Worm (Caenorhabditis elegans) whole organism, mixed stage, embryonic: ENCODE results near the gene fbxb-35.
"Not testable (repeated sequence)": the region's sequence is repeated elsewhere in the genome, so short reads cannot be mapped to it uniquely, and the experiment has no call there.

Experiments
- M03D4.4 ChIP-seq: sonication (generic microtip); optimal IDR thresholded peaks from 2 replicates; lab custom pipeline; 2017; ENCODE audit warnings: mild to moderate bottlenecking, missing genetic modification characterization, missing compliant biosample characterization
- bed-3 ChIP-seq: fragments of 200-800 bp; sonication (Bioruptor generic); optimal IDR thresholded peaks from 3 replicates; lab custom pipeline; 2018; ENCODE audit warnings: mild to moderate bottlenecking, missing genetic modification characterization, moderate library complexity, missing compliant biosample characterization
- blmp-1 ChIP-seq: fragments of 150-350 bp; optimal IDR thresholded peaks from 2 replicates; lab custom pipeline; 2014; ENCODE audit warnings: missing biosample characterization, missing genetic modification characterization
- ceh-39 ChIP-seq: fragments of 150-350 bp; optimal IDR thresholded peaks from 2 replicates; lab custom pipeline; 2014; ENCODE audit warnings: missing biosample characterization, missing genetic modification characterization
- ceh-43 ChIP-seq: fragments of 200-800 bp; sonication (Bioruptor generic); optimal IDR thresholded peaks from 2 replicates; lab custom pipeline; 2018; ENCODE audit warnings: mild to moderate bottlenecking, missing genetic modification characterization, moderate library complexity, missing compliant biosample characterization
- ceh-83 ChIP-seq: fragments of 200-800 bp; sonication (Bioruptor generic); optimal IDR thresholded peaks from 2 replicates; lab custom pipeline; 2018; ENCODE audit warnings: mild to moderate bottlenecking, missing genetic modification characterization, missing compliant biosample characterization
- ces-1 ChIP-seq: fragments of 150-350 bp; optimal IDR thresholded peaks from 2 replicates; lab custom pipeline; 2014; ENCODE audit warnings: missing biosample characterization, missing genetic modification reagents, missing genetic modification characterization
- cnd-1 ChIP-seq: fragments of 200-800 bp; sonication (Bioruptor generic); optimal IDR thresholded peaks from 2 replicates; lab custom pipeline; 2018; ENCODE audit warnings: mild to moderate bottlenecking, missing genetic modification characterization, missing compliant biosample characterization
- drap-1 ChIP-seq: fragments of 200-800 bp; sonication (Bioruptor generic); optimal IDR thresholded peaks from 3 replicates; lab custom pipeline; 2018; ENCODE audit warnings: mild to moderate bottlenecking, missing genetic modification characterization, missing compliant biosample characterization
- elt-1 ChIP-seq: sonication (generic microtip); optimal IDR thresholded peaks from 2 replicates; lab custom pipeline; 2017; ENCODE audit warnings: missing genetic modification characterization, mild to moderate bottlenecking, missing compliant biosample characterization, antibody characterized with exemption, moderate library complexity, borderline replicate concordance; ENCODE audit not compliant: insufficient read depth
- elt-3 ChIP-seq: fragments of 150-350 bp; optimal IDR thresholded peaks from 2 replicates; lab custom pipeline; 2014; ENCODE audit warnings: missing biosample characterization, missing genetic modification characterization
- flh-1 ChIP-seq: fragments of 200-800 bp; sonication (Bioruptor generic); optimal IDR thresholded peaks from 2 replicates; lab custom pipeline; 2018; ENCODE audit warnings: mild to moderate bottlenecking, missing genetic modification characterization, moderate library complexity, missing compliant biosample characterization
- hlh-1 ChIP-seq: fragments of 150-350 bp; optimal IDR thresholded peaks from 2 replicates; lab custom pipeline; 2014; ENCODE audit warnings: missing biosample characterization, missing genetic modification reagents, missing genetic modification characterization
- lin-13 ChIP-seq: fragments of 150-350 bp; optimal IDR thresholded peaks from 2 replicates; lab custom pipeline; 2014; ENCODE audit warnings: missing biosample characterization, missing genetic modification characterization
- lin-32 ChIP-seq: fragments of 200-800 bp; sonication (Bioruptor generic); optimal IDR thresholded peaks from 2 replicates; lab custom pipeline; 2018; ENCODE audit warnings: mild to moderate bottlenecking, missing genetic modification characterization, missing compliant biosample characterization
- lsy-2 ChIP-seq: fragments of 150-350 bp; optimal IDR thresholded peaks from 2 replicates; lab custom pipeline; 2014; ENCODE audit warnings: missing biosample characterization, missing genetic modification characterization
- mab-5 ChIP-seq: fragments of 150-350 bp; optimal IDR thresholded peaks from 2 replicates; lab custom pipeline; 2014; ENCODE audit warnings: missing biosample characterization, missing genetic modification characterization
- mep-1 ChIP-seq: fragments of 150-350 bp; optimal IDR thresholded peaks from 2 replicates; lab custom pipeline; 2017; ENCODE audit warnings: missing biosample characterization, missing genetic modification reagents, missing genetic modification characterization, inconsistent platforms
- mls-2 ChIP-seq: sonication (generic microtip); optimal IDR thresholded peaks from 2 replicates; lab custom pipeline; 2016; ENCODE audit warnings: mild to moderate bottlenecking, missing genetic modification characterization, moderate library complexity, missing compliant biosample characterization
- nhr-12 ChIP-seq: fragments of 150-350 bp; optimal IDR thresholded peaks from 2 replicates; lab custom pipeline; 2014; ENCODE audit warnings: missing biosample characterization, missing genetic modification characterization
- nhr-2 ChIP-seq: fragments of 150-350 bp; optimal IDR thresholded peaks from 2 replicates; lab custom pipeline; 2014; ENCODE audit warnings: missing biosample characterization, missing genetic modification characterization
- nhr-237 ChIP-seq: fragments of 150-350 bp; optimal IDR thresholded peaks from 2 replicates; lab custom pipeline; 2014; ENCODE audit warnings: missing biosample characterization, missing genetic modification characterization
- nhr-28 ChIP-seq: fragments of 150-350 bp; optimal IDR thresholded peaks from 2 replicates; lab custom pipeline; 2014; ENCODE audit warnings: missing biosample characterization, missing genetic modification characterization
- pha-4 ChIP-seq: fragments of 150-350 bp; optimal IDR thresholded peaks from 2 replicates; lab custom pipeline; 2018; ENCODE audit warnings: missing biosample characterization, missing genetic modification reagents, missing genetic modification characterization
- sem-2 ChIP-seq: fragments of 200-800 bp; sonication (Bioruptor generic); optimal IDR thresholded peaks from 2 replicates; lab custom pipeline; 2018; ENCODE audit warnings: mild to moderate bottlenecking, missing genetic modification characterization, missing compliant biosample characterization
- snpc-4 ChIP-seq: fragments of 150-350 bp; optimal IDR thresholded peaks from 2 replicates; lab custom pipeline; 2014; ENCODE audit warnings: missing biosample characterization, missing genetic modification characterization
- sptf-1 ChIP-seq: sonication (generic microtip); optimal IDR thresholded peaks from 2 replicates; lab custom pipeline; 2017; ENCODE audit warnings: mild to moderate bottlenecking, missing genetic modification characterization, moderate library complexity, missing compliant biosample characterization
- tbx-8 ChIP-seq: fragments of 200-800 bp; sonication (Bioruptor generic); optimal IDR thresholded peaks from 2 replicates; lab custom pipeline; 2018; ENCODE audit warnings: mild to moderate bottlenecking, missing genetic modification characterization, moderate library complexity, missing compliant biosample characterization
- unc-120 ChIP-seq: sonication (generic microtip); optimal IDR thresholded peaks from 2 replicates; lab custom pipeline; 2017; ENCODE audit warnings: missing genetic modification characterization, missing compliant biosample characterization; ENCODE audit not compliant: poor library complexity, severe bottlenecking
- unc-39 ChIP-seq: fragments of 150-350 bp; optimal IDR thresholded peaks from 2 replicates; lab custom pipeline; 2014; ENCODE audit warnings: missing biosample characterization, missing genetic modification characterization
- unc-62 ChIP-seq: fragments of 150-350 bp; optimal IDR thresholded peaks from 2 replicates; lab custom pipeline; 2014; ENCODE audit warnings: missing biosample characterization, missing genetic modification reagents, missing genetic modification characterization
- zip-8 ChIP-seq: fragments of 150-350 bp; optimal IDR thresholded peaks from 2 replicates; lab custom pipeline; 2014; ENCODE audit warnings: missing biosample characterization, missing genetic modification characterization
- ztf-11 ChIP-seq: fragments of 150-350 bp; optimal IDR thresholded peaks from 2 replicates; lab custom pipeline; 2014; ENCODE audit warnings: missing biosample characterization, missing genetic modification characterization

The fbxb-35 gene

DNA sequence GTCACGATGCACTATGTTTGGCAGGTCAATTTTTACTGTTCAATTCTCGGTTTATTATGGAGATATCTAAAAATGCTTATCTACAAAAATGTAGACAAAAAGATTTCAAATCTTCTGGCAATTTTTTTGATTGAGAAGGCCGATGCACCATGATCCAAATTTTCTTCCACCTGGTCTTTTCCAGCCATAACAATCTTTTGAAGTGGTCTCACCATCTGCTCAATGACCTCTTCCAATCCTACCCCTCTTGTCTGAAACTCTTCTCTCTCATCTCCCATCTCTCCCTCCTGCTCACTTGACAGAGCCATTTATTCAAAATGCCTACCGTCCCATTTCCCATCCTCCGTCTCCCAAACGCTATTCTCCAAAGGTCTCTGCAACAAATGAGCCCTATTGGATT, at the start of gene fbxb-35:
fbxb-35 (plus strand) TSS at position 301 of the 400 bp plus-strand sequence.
- no peak for TF ChIP-seq sptf-1
- TF ChIP-seq cnd-1 (tag; lab: Kevin White, UChicago), result peak; percentile 51

DNA sequence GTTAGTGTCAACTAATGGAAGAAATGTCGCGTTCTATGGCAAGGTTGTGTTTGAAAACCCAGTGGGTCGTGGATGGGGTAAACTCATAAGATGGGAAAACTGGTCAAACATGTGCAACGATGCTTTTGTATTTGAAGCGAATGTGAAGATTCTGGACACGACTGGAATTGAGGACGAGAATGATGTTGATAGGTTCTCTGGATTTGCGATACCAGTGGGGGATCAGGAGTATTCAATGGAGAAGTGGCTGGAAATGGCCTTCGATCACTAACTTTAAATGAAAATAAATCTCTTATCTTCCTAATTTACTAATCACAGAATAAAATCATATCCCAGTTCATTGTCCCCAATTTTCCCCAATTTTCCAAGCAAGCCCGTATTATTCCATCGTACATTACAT, 40.3 kb upstream of the fbxb-35 start:
- TF ChIP-seq ceh-39 (tag; lab: Kevin White, UChicago) (no peak), elt-3 (tag; lab: Kevin White, UChicago) (no peak), ceh-43 (GFP tag; lab: Kevin White, UChicago) (no peak), zip-8 (no peak), unc-120 (no peak), flh-1 (GFP tag; lab: Kevin White, UChicago) (no peak), nhr-237 (tag; lab: Kevin White, UChicago) (no peak), ces-1 (GFP tag; lab: Kevin White, UChicago) (no peak), lsy-2 (tag; lab: Kevin White, UChicago) (no peak), mep-1 (tag; lab: Kevin White, UChicago) (no peak), ztf-11 (tag; lab: Kevin White, UChicago) (no peak), blmp-1 (no peak), tbx-8 (no peak), mab-5 (no peak), ceh-83 (GFP tag; lab: Kevin White, UChicago) (no peak), sptf-1 (no peak), drap-1 (no peak), mls-2 (tag; lab: Kevin White, UChicago) (no peak)

DNA sequence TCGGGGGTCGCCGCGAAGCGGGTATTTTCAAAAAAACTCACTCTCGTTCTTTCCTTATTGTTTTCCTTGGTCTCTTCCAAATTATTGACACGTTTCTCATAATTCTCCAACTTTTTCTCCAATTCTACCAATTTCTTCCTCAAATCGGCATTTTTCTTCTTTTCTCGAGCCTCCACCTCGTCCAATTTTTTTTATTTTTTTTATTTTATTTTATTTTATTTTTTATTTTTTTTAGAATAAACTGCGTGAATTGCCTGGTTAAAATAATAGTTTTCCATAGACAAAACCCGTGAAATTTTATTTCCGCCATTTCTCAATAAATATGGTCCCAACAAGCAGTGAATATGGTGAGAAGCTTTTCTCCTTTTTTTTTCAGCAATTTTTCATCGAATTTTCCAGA, 38.8 kb upstream of the fbxb-35 start, which contains the start of gene F59H6.15:
F59H6.15 (plus strand) TSS at position 301 of the 400 bp plus-strand sequence.
- no peak for TF ChIP-seq sptf-1
- no peak for TF ChIP-seq hlh-1 (tag; lab: Kevin White, UChicago)
- TF ChIP-seq ceh-39 (tag; lab: Kevin White, UChicago), result no peak
- TF ChIP-seq nhr-2 (tag; lab: Kevin White, UChicago), result no peak
- no peak for TF ChIP-seq mls-2 (tag; lab: Kevin White, UChicago)
- no peak for TF ChIP-seq lin-32 (GFP tag; lab: Kevin White, UChicago)
- TF ChIP-seq unc-39 (tag; lab: Kevin White, UChicago), result no peak
- no peak for TF ChIP-seq nhr-237 (tag; lab: Kevin White, UChicago)
- TF ChIP-seq flh-1 (GFP tag; lab: Kevin White, UChicago), result no peak
- TF ChIP-seq ztf-11 (tag; lab: Kevin White, UChicago), result no peak
- TF ChIP-seq lsy-2 (tag; lab: Kevin White, UChicago), result no peak
- no peak for TF ChIP-seq ceh-43 (GFP tag; lab: Kevin White, UChicago)
- no peak for TF ChIP-seq unc-120

DNA sequence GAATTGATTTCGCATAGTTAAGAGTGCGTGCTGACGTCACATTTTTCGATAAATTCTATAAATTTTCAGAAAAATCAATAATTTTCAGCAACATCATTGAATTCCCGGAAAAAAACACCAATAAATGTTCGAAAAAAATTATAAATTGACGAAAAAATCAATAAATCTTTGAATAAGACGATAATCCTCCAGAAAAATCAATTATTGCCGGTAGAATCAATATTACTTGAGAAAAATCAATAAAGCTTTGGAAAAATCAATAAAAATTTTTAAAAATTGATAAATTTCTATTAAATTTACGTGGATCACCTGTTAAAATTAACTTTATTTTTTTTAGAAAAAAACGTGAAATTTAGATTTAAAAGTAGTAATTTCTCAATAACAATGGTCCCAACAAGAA, 37.6 kb upstream of the fbxb-35 start:
- TF ChIP-seq nhr-2 (tag; lab: Kevin White, UChicago), result no peak
- TF ChIP-seq pha-4 (tag; lab: Kevin White, UChicago), result no peak
- TF ChIP-seq lsy-2 (tag; lab: Kevin White, UChicago), result no peak
- TF ChIP-seq elt-1 (tag; lab: Kevin White, UChicago), result no peak
- TF ChIP-seq ceh-83 (GFP tag; lab: Kevin White, UChicago), result no peak
- TF ChIP-seq mep-1 (tag; lab: Kevin White, UChicago), result no peak
- TF ChIP-seq unc-62 (GFP tag; lab: Kevin White, UChicago), result no peak
- TF ChIP-seq unc-120, result no peak
- no peak for TF ChIP-seq nhr-28

DNA sequence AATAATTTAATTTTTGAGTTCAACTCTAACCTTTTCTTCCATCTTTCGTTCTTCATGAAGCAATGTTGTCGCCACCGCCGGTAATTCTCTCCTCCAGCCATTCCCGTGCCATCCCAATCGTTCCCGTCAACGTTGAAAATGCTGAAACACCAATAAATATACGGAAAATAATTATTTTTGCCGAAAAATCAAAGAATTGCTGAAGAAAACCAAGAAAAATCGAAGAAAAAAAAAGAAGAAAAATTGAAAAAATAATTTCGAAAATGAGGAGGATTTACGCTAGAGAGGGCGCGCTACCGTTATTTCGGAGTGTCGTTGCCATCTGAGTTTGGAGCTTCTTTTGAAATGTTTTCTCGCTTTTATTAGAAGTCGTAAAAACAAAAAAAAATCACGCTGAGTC, 28.0 kb upstream of the fbxb-35 start, which contains the start of gene cya-2:
cya-2 (minus strand) TSS at position 101 of the 400 bp plus-strand sequence.
- TF ChIP-seq sem-2; unc-62 (GFP tag; lab: Kevin White, UChicago); drap-1: not testable (repeated sequence)

DNA sequence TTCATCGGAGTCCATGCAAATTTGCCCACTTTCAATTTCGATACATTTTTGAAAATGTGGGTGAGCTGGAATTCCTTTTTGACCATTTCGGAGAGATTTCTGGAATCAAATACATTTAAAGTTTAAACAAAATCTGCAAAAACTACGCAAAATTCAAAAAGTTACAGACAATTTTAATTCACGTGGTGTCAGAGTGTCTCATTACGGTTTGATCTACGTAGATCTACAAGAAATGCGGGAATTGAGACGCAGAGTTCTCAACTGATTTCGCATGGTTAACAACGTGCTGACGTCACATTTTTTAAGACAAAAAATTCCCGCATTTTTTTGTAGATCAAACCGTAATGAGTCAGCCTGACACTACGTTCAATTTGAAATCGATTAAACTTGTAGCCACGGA, 24.9 kb upstream of the fbxb-35 start, which contains the start of gene bath-21:
bath-21 (minus strand) TSS at position 101 of the 400 bp plus-strand sequence.
- TF ChIP-seq ceh-39 (tag; lab: Kevin White, UChicago) (no peak), nhr-2 (tag; lab: Kevin White, UChicago) (no peak), mls-2 (tag; lab: Kevin White, UChicago) (no peak), drap-1 (no peak), nhr-28 (no peak), ztf-11 (tag; lab: Kevin White, UChicago) (no peak), sptf-1 (no peak), snpc-4 (tag; lab: Kevin White, UChicago) (no peak), zip-8 (no peak), nhr-237 (tag; lab: Kevin White, UChicago) (no peak), ceh-83 (GFP tag; lab: Kevin White, UChicago) (no peak), blmp-1 (no peak), nhr-12 (tag; lab: Kevin White, UChicago) (no peak), bed-3 (no peak), flh-1 (GFP tag; lab: Kevin White, UChicago) (no peak), M03D4.4 (no peak), lin-13 (no peak), unc-120 (no peak)
